Fruit fly (Drosophila melanogaster) ovary, adult (tissue): ENCODE measurements around the gene CG7017.

Source experiments
- CG17801 ChIP-seq: fragments of 200-800 bp; optimal IDR thresholded peaks from 2 replicates; lab custom pipeline; 2019; ENCODE audit warnings: missing biosample characterization, mild to moderate bottlenecking, missing genetic modification characterization, moderate library complexity; ENCODE audit not compliant: partially characterized antibody

CG7017 gene

dm6 chr3L:20220374-20220773, 8.5 kb upstream of the CG7017 start, which contains the start of gene CG6933:
Gene CG6933, minus strand, starts transcription at chr3L:20220420.
- no peak for TF ChIP-seq CG17801 (GFP tag; lab: Kevin White, UChicago)

dm6 chr3L:20209896-20210295, 2.0 kb downstream of the CG7017 start:
- no peak for TF ChIP-seq CG17801 (GFP tag; lab: Kevin White, UChicago)

- TF ChIP-seq CG17801 (GFP tag; lab: Kevin White, UChicago), result no peak
Measured at dm6 chr3L:20209092-20209491, 2.8 kb downstream of the CG7017 start.

DNA sequence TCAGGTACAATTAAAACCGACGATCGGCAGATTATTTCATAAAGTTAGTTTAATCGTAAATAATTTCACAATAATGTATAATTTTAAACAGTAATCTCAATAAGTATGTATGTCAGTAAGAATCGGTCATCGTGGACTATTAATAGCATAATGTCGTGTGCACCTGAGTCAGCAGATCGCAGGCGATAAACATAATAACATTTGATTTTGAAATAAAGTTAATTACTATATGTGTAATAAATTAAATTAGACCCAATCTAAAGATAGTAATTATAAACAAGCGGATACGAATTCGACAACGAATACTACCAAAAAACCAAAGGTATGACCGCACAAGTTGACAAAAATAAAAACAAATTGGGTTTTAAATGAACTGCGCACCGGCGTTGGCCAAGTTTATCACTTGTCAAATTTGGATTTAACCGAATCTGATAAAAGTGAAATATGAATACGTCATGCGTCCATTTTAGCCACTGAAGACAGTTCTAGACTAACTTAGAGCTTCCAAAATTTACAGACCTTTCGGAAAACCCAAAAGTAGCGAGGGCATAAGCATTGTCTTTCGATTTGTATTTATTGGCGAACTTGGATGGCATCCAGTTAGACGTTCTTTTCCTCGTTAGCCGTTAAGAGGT, 4.9 kb downstream of the CG7017 start, which contains the start of gene CG6996:
Gene CG6996 (plus strand): TSS at position 585 of the 635 bp plus-strand sequence.
- TF ChIP-seq CG17801 (GFP tag; lab: Kevin White, UChicago), result no peak

DNA sequence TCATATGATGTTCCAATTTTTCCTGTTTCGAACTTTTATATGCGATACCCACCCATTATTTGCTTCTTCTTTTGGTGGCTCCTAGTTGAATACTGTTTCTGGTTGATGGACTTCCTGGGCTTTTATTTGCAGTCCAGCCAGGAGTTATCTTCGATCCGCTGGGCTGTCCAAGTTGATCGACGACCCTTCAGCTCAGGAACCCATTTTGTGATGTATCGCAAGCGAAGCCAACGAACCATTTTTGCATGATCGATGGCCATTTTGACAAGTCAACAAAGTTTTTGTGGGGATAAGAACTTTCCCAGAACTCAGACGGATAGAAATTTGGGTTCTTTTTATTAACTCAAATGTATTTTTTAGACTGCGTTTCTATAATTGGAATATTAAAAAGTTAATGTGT, 6.0 kb downstream of the CG7017 start, which contains the start of gene CG7290:
Gene CG7290 (minus strand): TSS at position 101 of the 400 bp plus-strand sequence.
- no peak for TF ChIP-seq CG17801 (GFP tag; lab: Kevin White, UChicago)

DNA sequence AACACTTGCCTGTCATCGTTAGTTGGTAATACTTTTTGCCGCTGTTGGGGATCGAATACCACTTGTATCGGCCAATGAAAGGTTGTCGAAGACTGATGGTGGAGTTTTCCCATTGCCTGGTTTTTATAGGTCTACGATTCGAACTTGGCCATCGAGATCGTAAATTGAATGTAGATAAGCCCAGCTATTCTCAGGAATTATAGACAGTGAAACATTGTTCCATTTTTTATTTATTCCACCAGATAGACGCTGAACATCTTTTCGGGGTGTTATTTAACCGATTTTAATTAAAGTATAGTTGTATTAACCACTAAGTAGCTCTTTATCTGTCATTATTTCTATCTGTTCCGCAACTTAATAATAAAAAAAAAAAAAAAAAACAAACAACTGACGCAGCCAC, 8.3 kb downstream of the CG7017 start, which contains the start of gene CG7298:
Gene CG7298 (minus strand): TSS at position 101 of the 400 bp plus-strand sequence.
- no peak for TF ChIP-seq CG17801 (GFP tag; lab: Kevin White, UChicago)

DNA sequence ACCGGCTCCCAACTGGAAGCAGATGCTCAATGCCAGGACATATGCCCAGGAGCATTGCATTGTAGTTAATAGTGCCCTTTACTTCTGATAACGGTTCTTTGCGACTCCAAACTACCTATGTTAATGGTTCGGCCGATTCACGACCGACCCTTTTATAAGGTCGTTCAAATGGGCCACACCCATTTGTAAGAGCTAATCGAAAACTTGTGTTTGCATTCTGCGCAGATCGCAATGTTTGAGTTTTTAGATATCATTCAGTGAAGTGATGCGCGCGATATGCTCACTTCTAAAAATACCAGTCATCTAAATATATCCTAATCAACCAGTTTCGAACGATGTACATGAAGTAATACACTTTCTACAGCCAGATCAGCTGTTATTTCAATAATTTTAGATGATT, 10.4 kb downstream of the CG7017 start, which contains the start of gene obst-F:
Gene obst-F (minus strand): TSS at position 101 of the 400 bp plus-strand sequence.
- no peak for TF ChIP-seq CG17801 (GFP tag; lab: Kevin White, UChicago)

DNA sequence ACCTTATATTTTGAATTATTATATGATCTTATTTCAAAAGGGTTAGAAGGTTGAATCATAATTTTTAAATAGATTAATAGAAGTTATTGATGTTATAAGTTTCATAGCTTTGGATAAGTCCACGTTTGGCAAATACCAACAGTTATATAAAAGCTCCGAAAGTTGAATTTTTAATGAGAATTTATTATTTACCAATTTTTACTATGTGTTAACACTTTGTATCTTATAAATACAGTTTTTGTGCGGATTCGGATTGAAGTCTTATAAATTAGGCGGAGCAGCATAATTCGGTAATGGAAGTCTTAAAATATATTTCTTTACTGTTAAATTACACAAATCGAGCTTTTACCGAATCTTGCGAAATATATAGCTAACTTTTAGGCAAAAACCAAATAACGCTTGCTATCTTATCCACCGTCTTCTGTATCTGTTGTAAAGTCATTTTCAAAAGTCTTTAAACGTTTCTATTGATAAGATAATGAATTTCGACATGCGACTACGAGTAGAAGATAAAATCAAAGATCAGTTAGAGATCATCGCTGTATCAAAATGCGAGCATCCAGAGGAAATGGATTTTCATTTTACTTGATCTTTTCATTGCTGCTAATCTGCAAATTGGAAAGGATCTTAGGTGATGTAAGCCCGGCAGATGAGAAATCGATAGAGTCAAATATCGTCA, 12.2 kb downstream of the CG7017 start, which contains the start of gene CG42833:
Gene CG42833 (plus strand): TSS at position 525 of the 679 bp plus-strand sequence.
- TF ChIP-seq CG17801 (GFP tag; lab: Kevin White, UChicago), result no peak

dm6 chr3L:20198138-20198559, 13.8 kb downstream of the CG7017 start, which contains the start of gene CG42674:
Gene CG42674, minus strand, starts transcription at chr3L:20198317.
- peak; percentile 69 for TF ChIP-seq CG17801 (GFP tag; lab: Kevin White, UChicago)

- TF ChIP-seq CG17801 (GFP tag; lab: Kevin White, UChicago), result no peak
Measured at dm6 chr3L:20197698-20198097, 14.2 kb downstream of the CG7017 start.

DNA sequence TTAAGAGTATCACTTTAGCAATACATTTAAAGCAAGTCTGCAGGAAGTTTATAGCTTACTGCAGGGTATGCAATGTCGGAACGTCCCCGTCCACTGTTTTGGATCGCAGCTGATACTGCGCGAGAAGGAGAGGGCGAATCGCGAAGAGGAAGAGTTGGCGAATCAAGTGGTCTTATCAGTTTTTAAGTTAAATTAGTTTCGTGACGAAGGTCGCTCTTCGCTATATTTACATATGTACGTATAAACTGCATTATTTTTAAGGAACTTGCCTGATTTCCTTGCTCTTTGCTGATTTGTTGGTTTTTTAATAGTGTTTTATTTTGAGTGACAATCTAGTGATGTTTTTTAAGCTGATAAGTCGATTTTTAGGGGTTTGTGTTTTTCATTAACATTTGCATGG, 14.7 kb downstream of the CG7017 start:
- no peak for TF ChIP-seq CG17801 (GFP tag; lab: Kevin White, UChicago)

DNA sequence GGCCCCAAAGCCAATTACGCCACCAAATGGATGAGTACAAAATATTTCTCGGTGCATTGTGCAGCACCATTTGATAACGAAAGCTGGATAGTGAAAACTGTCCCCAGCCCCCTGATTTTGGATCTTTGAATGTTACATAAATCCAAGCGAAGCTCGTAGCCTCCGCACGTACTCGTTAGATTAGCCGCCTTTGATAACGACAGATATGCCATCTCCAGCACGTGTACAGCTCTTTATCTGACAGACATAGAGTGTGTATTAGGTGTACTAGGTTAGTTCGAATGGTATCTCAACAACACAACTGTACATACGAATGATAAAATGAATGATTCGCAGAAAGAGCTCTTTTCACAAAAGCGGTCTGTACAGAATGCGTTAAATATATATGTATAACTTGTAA, 15.6 kb downstream of the CG7017 start:
- TF ChIP-seq CG17801 (GFP tag; lab: Kevin White, UChicago), result no peak

- no peak for TF ChIP-seq CG17801 (GFP tag; lab: Kevin White, UChicago)
Measured at dm6 chr3L:20195875-20196274, 16.0 kb downstream of the CG7017 start.

DNA sequence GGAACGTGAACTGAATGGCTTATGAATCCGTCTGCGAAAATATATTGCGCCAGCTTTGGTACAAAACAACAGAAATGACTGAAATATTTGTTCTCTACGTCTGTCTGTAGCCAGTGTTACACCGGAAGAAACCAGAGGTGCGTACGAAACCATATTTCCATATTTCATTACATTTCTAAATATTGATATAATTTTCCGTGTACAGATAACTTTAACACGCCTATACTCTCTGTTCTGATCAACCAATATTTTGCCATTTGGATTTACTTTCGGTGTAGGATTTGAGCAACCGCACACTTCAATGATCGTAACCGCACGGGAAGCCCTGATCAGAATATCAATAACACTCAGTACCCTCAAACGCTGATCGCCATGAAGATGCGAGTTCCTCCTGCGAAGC, 17.2 kb downstream of the CG7017 start:
- no peak for TF ChIP-seq CG17801 (GFP tag; lab: Kevin White, UChicago)

DNA sequence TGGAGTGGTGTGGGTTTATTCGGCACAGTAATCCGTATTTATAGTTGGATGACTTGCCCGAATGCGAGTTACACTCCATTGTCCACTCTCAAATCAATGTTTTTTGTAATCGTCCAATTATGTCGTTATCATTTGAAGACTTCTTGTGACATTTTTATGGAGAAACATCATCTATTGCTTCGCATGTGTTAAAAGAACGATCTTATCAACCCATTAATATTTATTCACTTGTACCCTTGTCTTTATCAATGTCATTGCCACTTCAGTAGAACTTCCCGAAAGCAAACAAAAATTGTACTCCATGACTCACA, 18.2 kb downstream of the CG7017 start:
- no peak for TF ChIP-seq CG17801 (GFP tag; lab: Kevin White, UChicago)
